Worm (Caenorhabditis elegans) whole organism, L2 larva: ENCODE measurements around the gene gcy-18.

Experiments used
- nhr-11 ChIP-seq: fragments of 150-350 bp; optimal IDR thresholded peaks from 2 replicates; lab custom pipeline; 2014; ENCODE audit warnings: missing biosample characterization, missing genetic modification characterization
- nhr-129 ChIP-seq: fragments of 150-350 bp; optimal IDR thresholded peaks from 2 replicates; lab custom pipeline; 2014; ENCODE audit warnings: missing biosample characterization, missing genetic modification characterization
- snpc-4 ChIP-seq: fragments of 150-350 bp; optimal IDR thresholded peaks from 2 replicates; lab custom pipeline; 2014; ENCODE audit warnings: missing biosample characterization, missing genetic modification characterization
- unc-39 ChIP-seq: fragments of 150-350 bp; optimal IDR thresholded peaks from 2 replicates; lab custom pipeline; 2014; ENCODE audit warnings: missing biosample characterization, missing genetic modification characterization
- ztf-11 ChIP-seq: sonication (generic microtip); optimal IDR thresholded peaks from 2 replicates; lab custom pipeline; 2017; ENCODE audit warnings: missing biosample characterization, missing genetic modification characterization

- no peak for TF ChIP-seq snpc-4 (tag; lab: Kevin White, UChicago)
- no peak for TF ChIP-seq unc-39 (tag; lab: Kevin White, UChicago)
- TF ChIP-seq ztf-11 (tag; lab: Kevin White, UChicago) = no peak
- peak; percentile 3 for TF ChIP-seq nhr-129
- TF ChIP-seq nhr-11 (tag; lab: Kevin White, UChicago) = no peak
Measured at ce11 chrIV:12816636-12817035, 43.3 kb upstream of the gcy-18 start.
